Fruit fly (Drosophila melanogaster): ENCODE measurements around the gene Cpr65Ea.

- TF ChIP-seq Pif1B (GFP tag; optimal IDR thresholded peaks at IDR 0.05) (no peak), rn (GFP tag; IDR thresholded peaks at IDR 0.05) (no peak), EcR (GFP tag; optimal IDR thresholded peaks at IDR 0.05) (no peak)
These were observed 17.3 kb downstream of the Cpr65Ea start, which contains the start of gene CG32391 for dm6 chr3L:7069099-7069498.

Measured in whole organism, pupa.